Worm (Caenorhabditis elegans): ENCODE measurements around the gene Y49E10.4.

The Y49E10.4 gene

ce11 chrIII:12420256-12420655 lies 36.6 kb upstream of the Y49E10.4 start:
- no peak for TF ChIP-seq M03D4.4 (tag; optimal IDR thresholded peaks at IDR 0.05)
- no peak for TF ChIP-seq tbx-8 (GFP tag; optimal IDR thresholded peaks at IDR 0.05)
- TF ChIP-seq nhr-2 (tag; optimal IDR thresholded peaks at IDR 0.05) = no peak
- TF ChIP-seq blmp-1 (tag; optimal IDR thresholded peaks at IDR 0.05) = no peak
- TF ChIP-seq unc-39 (tag; optimal IDR thresholded peaks at IDR 0.05) = no peak
- TF ChIP-seq pha-4 (tag; optimal IDR thresholded peaks at IDR 0.05) = no peak
- TF ChIP-seq elt-1 (tag; optimal IDR thresholded peaks at IDR 0.05; ENCODE audit: borderline replicate concordance, insufficient read depth) = no peak
- TF ChIP-seq flh-1 (GFP tag; optimal IDR thresholded peaks at IDR 0.05) = no peak
- TF ChIP-seq sem-2 (GFP tag; optimal IDR thresholded peaks at IDR 0.05) = no peak
- TF ChIP-seq cnd-1 (tag; optimal IDR thresholded peaks at IDR 0.05) = no peak

DNA sequence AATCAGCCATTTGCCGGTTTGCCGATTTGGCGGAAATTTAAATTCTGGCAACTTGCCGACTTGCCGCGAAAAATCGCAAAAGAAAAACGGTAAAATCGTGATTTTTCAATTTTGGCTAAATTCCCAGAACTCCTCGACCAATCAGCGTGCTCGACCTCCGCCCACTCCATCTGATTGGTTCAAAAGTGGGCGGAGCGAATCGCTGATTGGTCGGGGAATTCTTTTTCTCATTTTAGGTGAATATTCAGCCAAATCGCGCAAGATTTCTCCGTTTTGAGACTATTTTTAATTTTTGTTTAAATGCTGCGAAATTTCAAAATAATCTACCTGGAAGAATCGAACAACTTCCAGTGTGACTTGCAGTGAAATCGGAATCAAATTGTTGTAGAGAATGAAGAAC lies 30.9 kb upstream of the Y49E10.4 start:
- TF ChIP-seq drap-1 (GFP tag; optimal IDR thresholded peaks at IDR 0.05) (no peak), pha-4 (tag; optimal IDR thresholded peaks at IDR 0.05) (no peak), unc-62 (GFP tag; optimal IDR thresholded peaks at IDR 0.05) (no peak), ces-1 (GFP tag; optimal IDR thresholded peaks at IDR 0.05) (no peak), blmp-1 (tag; optimal IDR thresholded peaks at IDR 0.05) (no peak), ceh-83 (GFP tag; optimal IDR thresholded peaks at IDR 0.05) (no peak), ham-2 (GFP tag; optimal IDR thresholded peaks at IDR 0.05) (no peak), nhr-2 (tag; optimal IDR thresholded peaks at IDR 0.05) (no peak), nhr-28 (tag; optimal IDR thresholded peaks at IDR 0.05) (no peak), cnd-1 (tag; optimal IDR thresholded peaks at IDR 0.05) (no peak), unc-39 (tag; optimal IDR thresholded peaks at IDR 0.05) (no peak)

- no peak for TF ChIP-seq unc-39 (tag; optimal IDR thresholded peaks at IDR 0.05)
- TF ChIP-seq nhr-2 (tag; optimal IDR thresholded peaks at IDR 0.05) = no peak
- no peak for TF ChIP-seq flh-1 (GFP tag; optimal IDR thresholded peaks at IDR 0.05)
- no peak for TF ChIP-seq elt-3 (tag; optimal IDR thresholded peaks at IDR 0.05)
- TF ChIP-seq ces-1 (GFP tag; optimal IDR thresholded peaks at IDR 0.05) = peak; percentile 48
Measured at ce11 chrIII:12411668-12412067, 28.1 kb upstream of the Y49E10.4 start.

DNA sequence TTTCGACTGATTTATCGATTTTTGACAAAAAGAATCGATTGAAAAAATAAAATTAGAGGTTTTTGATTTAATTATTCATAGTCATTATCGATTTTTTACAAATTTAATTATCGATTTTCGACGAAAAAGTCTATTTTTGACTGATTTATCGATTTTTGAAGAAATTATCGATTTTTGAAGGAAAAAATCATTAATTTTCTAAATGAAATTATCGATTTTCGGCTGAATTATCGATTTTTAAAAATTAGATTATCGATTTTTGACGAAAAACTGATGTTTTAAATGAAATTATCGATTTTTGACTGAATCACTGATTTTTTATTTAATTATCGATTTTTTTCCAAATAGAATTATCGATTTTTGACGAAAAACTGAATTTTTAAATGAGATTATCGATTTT lies 27.4 kb upstream of the Y49E10.4 start:
- no peak for TF ChIP-seq sptf-1 (tag; optimal IDR thresholded peaks at IDR 0.05)
- TF ChIP-seq mab-5 (tag; optimal IDR thresholded peaks at IDR 0.05) = no peak
- no peak for TF ChIP-seq tbx-8 (GFP tag; optimal IDR thresholded peaks at IDR 0.05)
- no peak for TF ChIP-seq lsy-2 (tag; optimal IDR thresholded peaks at IDR 0.05)
- TF ChIP-seq ceh-39 (tag; optimal IDR thresholded peaks at IDR 0.05) = no peak

- peak; percentile 25 for TF ChIP-seq ces-1 (GFP tag; optimal IDR thresholded peaks at IDR 0.05)
- TF ChIP-seq ceh-43 (GFP tag; optimal IDR thresholded peaks at IDR 0.05) = no peak
Measured at ce11 chrIII:12410304-12410703, 26.7 kb upstream of the Y49E10.4 start.

DNA sequence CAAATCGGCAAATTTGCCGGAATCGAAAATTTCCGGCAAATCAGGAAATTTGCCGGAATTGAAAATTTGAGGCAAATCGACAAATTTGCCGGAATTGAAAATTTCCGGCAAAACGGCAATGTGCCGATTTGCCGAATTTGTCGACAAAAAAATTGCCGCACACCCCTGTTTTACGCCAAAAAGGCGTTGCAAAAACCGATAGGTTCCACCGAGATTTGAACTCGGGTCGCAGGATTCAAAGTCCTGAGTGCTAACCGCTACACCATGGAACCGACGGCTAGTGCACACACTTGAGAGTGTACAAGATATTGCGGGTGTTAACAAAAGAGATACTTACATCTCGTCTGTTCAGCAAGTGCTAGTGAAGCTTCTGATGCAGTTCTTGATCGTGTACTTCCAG lies 16.1 kb upstream of the Y49E10.4 start:
- TF ChIP-seq lin-13 (tag; optimal IDR thresholded peaks at IDR 0.05) = no peak
- TF ChIP-seq bed-3 (GFP tag; optimal IDR thresholded peaks at IDR 0.05) = peak; percentile 28
- no peak for TF ChIP-seq mep-1 (tag; optimal IDR thresholded peaks at IDR 0.05)
- no peak for TF ChIP-seq ceh-83 (GFP tag; optimal IDR thresholded peaks at IDR 0.05)
- peak; percentile 12 for TF ChIP-seq ceh-43 (GFP tag; optimal IDR thresholded peaks at IDR 0.05)
- no peak for TF ChIP-seq zip-8 (tag; optimal IDR thresholded peaks at IDR 0.05)
- TF ChIP-seq elt-3 (tag; optimal IDR thresholded peaks at IDR 0.05) = no peak
- peak; percentile 58 for TF ChIP-seq mls-2 (tag; optimal IDR thresholded peaks at IDR 0.05)
- TF ChIP-seq unc-62 (GFP tag; optimal IDR thresholded peaks at IDR 0.05) = no peak
- peak; percentile 32 for TF ChIP-seq sem-2 (GFP tag; optimal IDR thresholded peaks at IDR 0.05)
- no peak for TF ChIP-seq snpc-4 (tag; optimal IDR thresholded peaks at IDR 0.05)
- peak; percentile 5 for TF ChIP-seq ham-2 (GFP tag; optimal IDR thresholded peaks at IDR 0.05)
- no peak for TF ChIP-seq ztf-11 (tag; optimal IDR thresholded peaks at IDR 0.05)
- TF ChIP-seq blmp-1 (tag; optimal IDR thresholded peaks at IDR 0.05) = no peak
- TF ChIP-seq pha-4 (tag; optimal IDR thresholded peaks at IDR 0.05) = no peak
- TF ChIP-seq unc-39 (tag; optimal IDR thresholded peaks at IDR 0.05) = no peak
- TF ChIP-seq lin-32 (GFP tag; optimal IDR thresholded peaks at IDR 0.05) = peak; percentile 80
- peak; percentile 14 for TF ChIP-seq M03D4.4 (tag; optimal IDR thresholded peaks at IDR 0.05)
- peak; percentile 40 for TF ChIP-seq unc-120 (tag; optimal IDR thresholded peaks at IDR 0.05; ENCODE audit: poor library complexity, severe bottlenecking)
- TF ChIP-seq cnd-1 (tag; optimal IDR thresholded peaks at IDR 0.05) = peak; percentile 46
- TF ChIP-seq nhr-237 (tag; optimal IDR thresholded peaks at IDR 0.05) = no peak
- TF ChIP-seq nhr-28 (tag; optimal IDR thresholded peaks at IDR 0.05) = no peak
- TF ChIP-seq flh-1 (GFP tag; optimal IDR thresholded peaks at IDR 0.05) = peak; percentile 20
- no peak for TF ChIP-seq nhr-76 (tag; optimal IDR thresholded peaks at IDR 0.05)
- no peak for TF ChIP-seq ceh-39 (tag; optimal IDR thresholded peaks at IDR 0.05)
- no peak for TF ChIP-seq nhr-2 (tag; optimal IDR thresholded peaks at IDR 0.05)
- TF ChIP-seq mab-5 (tag; optimal IDR thresholded peaks at IDR 0.05) = no peak
- no peak for TF ChIP-seq tbx-8 (GFP tag; optimal IDR thresholded peaks at IDR 0.05)
- no peak for TF ChIP-seq nhr-12 (tag; optimal IDR thresholded peaks at IDR 0.05)
- TF ChIP-seq elt-1 (tag; optimal IDR thresholded peaks at IDR 0.05; ENCODE audit: borderline replicate concordance, insufficient read depth) = no peak
- no peak for TF ChIP-seq ces-1 (GFP tag; optimal IDR thresholded peaks at IDR 0.05)
- peak; percentile 84 for TF ChIP-seq sptf-1 (tag; optimal IDR thresholded peaks at IDR 0.05)
- peak; percentile 47 for TF ChIP-seq drap-1 (GFP tag; optimal IDR thresholded peaks at IDR 0.05)
- TF ChIP-seq hlh-1 (tag; optimal IDR thresholded peaks at IDR 0.05) = no peak
- no peak for TF ChIP-seq lsy-2 (tag; optimal IDR thresholded peaks at IDR 0.05)

Measured in whole organism, mixed stage, embryonic.